Fruit fly (Drosophila melanogaster): ENCODE results near the gene CG42818.

Gene CG42818

DNA sequence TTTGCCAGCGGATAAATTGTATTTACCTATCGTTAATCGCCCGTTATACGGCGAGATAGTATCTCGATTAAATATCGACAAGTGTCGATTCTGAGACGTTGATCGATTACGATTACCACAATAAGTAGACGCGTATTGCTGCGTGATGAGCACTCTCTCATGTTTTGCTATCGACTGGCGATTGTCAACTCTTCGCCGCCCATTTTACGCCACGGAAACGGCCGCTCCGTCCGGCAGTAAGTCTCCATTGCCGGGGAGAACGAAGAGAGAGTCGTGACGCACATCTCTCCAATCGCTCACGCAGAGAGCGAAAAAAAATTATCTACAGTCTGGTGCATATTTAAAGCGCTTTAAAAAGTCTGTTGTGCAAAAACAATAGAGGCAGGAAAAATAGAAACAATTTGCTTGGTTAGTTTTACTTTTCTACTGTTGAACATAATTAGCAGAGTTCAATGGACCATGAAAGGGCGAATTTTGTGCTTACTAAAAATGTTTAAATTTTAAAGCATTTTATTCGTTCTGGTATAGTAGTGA is 9.9 kb downstream of the CG42818 start, which contains the start of gene CG46309 (continued):
- TF ChIP-seq grn (GFP tag; optimal IDR thresholded peaks at IDR 0.05) (peak; percentile 79), rib (GFP tag; IDR thresholded peaks at IDR 0.05) (no peak), stc (GFP tag; IDR thresholded peaks at IDR 0.05) (no peak), Usf (GFP tag; optimal IDR thresholded peaks at IDR 0.05) (no peak), CG12942 (GFP tag; optimal IDR thresholded peaks at IDR 0.05) (peak; percentile 22), vnd (GFP tag; IDR thresholded peaks at IDR 0.05; ENCODE audit: partially characterized antibody) (peak; percentile 87; the same call in 2 of the 3 replicates), vvl (GFP tag; IDR thresholded peaks at IDR 0.05) (no peak), al (GFP tag; IDR thresholded peaks at IDR 0.05) (no peak), p53 (GFP tag; optimal IDR thresholded peaks at IDR 0.05) (peak; percentile 25), hkb (optimal IDR thresholded peaks at IDR 0.05) (no peak), hkb (GFP tag; IDR thresholded peaks at IDR 0.05) (0 out of 2 replicates have a peak, but pooled peaks have one; percentile 14), CG10654 (GFP tag; optimal IDR thresholded peaks at IDR 0.05) (no peak), bowl (GFP tag; IDR thresholded peaks at IDR 0.05) (peak; percentile 53; the same call in 1 of the 2 replicates), caup (GFP tag; optimal IDR thresholded peaks at IDR 0.05; ENCODE audit: severe bottlenecking) (peak; percentile 46), CG14441 (GFP tag; IDR thresholded peaks at IDR 0.05) (no peak), CG17361 (GFP tag; IDR thresholded peaks at IDR 0.05) (no peak; the same call in 2 of the 3 replicates), CG6791 (GFP tag; IDR thresholded peaks at IDR 0.05; ENCODE audit: partially characterized antibody) (peak; percentile 96), nom (GFP tag; optimal IDR thresholded peaks at IDR 0.05) (peak; percentile 17), run (tag; optimal IDR thresholded peaks at IDR 0.05) (no peak), CG8944 (GFP tag; optimal IDR thresholded peaks at IDR 0.05) (no peak), Trl (optimal IDR thresholded peaks at IDR 0.05) (peak; percentile 82 to 86), Trl (GFP tag; optimal IDR thresholded peaks at IDR 0.05) (no peak), gt (GFP tag; IDR thresholded peaks at IDR 0.05) (no peak), Ptx1 (GFP tag; IDR thresholded peaks at IDR 0.05) (no peak), CG32772 (GFP tag; IDR thresholded peaks at IDR 0.05) (no peak), row (GFP tag; IDR thresholded peaks at IDR 0.05) (peak; percentile 76; the same call in 1 of the 3 replicates), Blimp-1 (GFP tag; optimal IDR thresholded peaks at IDR 0.05) (no peak), seq (GFP tag; IDR thresholded peaks at IDR 0.05) (no peak), jumu (GFP tag; optimal IDR thresholded peaks at IDR 0.05) (no peak), Opbp (GFP tag; IDR thresholded peaks at IDR 0.05; ENCODE audit: partially characterized antibody) (no peak; the same call in 1 of the 3 replicates), Sry-β (GFP tag; optimal IDR thresholded peaks at IDR 0.05) (no peak), CG11398 (GFP tag; optimal IDR thresholded peaks at IDR 0.05) (peak; percentile 9), ara (GFP tag; IDR thresholded peaks at IDR 0.05) (no peak), Drgx (GFP tag; IDR thresholded peaks at IDR 0.05) (no peak), CG10565 (GFP tag; optimal IDR thresholded peaks at IDR 0.05) (no peak), mirr (GFP tag; optimal IDR thresholded peaks at IDR 0.05) (no peak), CG3838 (GFP tag; optimal IDR thresholded peaks at IDR 0.05) (no peak), CG1529 (GFP tag; optimal IDR thresholded peaks at IDR 0.05) (no peak), Meics (GFP tag; optimal IDR thresholded peaks at IDR 0.05) (peak; percentile 59), gem (tag; optimal IDR thresholded peaks at IDR 0.05) (peak; percentile 72), crol (GFP tag; IDR thresholded peaks at IDR 0.05) (no peak), maf-S (GFP tag; optimal IDR thresholded peaks at IDR 0.05) (no peak), CG12299 (tag; optimal IDR thresholded peaks at IDR 0.05) (no peak), CG6813 (GFP tag; optimal IDR thresholded peaks at IDR 0.05) (peak; percentile 37), sna (GFP tag; IDR thresholded peaks at IDR 0.05; ENCODE audit: partially characterized antibody) (peak; percentile 92), ase (GFP tag; IDR thresholded peaks at IDR 0.05) (no peak), CG17359 (tag; optimal IDR thresholded peaks at IDR 0.05) (peak; percentile 26), chn (GFP tag; optimal IDR thresholded peaks at IDR 0.05) (no peak), CG2199 (GFP tag; IDR thresholded peaks at IDR 0.05) (no peak), CG9437 (GFP tag; optimal IDR thresholded peaks at IDR 0.05) (no peak), CG15011 (GFP tag; optimal IDR thresholded peaks at IDR 0.05) (no peak), CG1792 (GFP tag; optimal IDR thresholded peaks at IDR 0.05) (no peak)
